Fruit fly (Drosophila melanogaster): Measurements from ENCODE around the gene CG31230.

Gene CG31230

DNA sequence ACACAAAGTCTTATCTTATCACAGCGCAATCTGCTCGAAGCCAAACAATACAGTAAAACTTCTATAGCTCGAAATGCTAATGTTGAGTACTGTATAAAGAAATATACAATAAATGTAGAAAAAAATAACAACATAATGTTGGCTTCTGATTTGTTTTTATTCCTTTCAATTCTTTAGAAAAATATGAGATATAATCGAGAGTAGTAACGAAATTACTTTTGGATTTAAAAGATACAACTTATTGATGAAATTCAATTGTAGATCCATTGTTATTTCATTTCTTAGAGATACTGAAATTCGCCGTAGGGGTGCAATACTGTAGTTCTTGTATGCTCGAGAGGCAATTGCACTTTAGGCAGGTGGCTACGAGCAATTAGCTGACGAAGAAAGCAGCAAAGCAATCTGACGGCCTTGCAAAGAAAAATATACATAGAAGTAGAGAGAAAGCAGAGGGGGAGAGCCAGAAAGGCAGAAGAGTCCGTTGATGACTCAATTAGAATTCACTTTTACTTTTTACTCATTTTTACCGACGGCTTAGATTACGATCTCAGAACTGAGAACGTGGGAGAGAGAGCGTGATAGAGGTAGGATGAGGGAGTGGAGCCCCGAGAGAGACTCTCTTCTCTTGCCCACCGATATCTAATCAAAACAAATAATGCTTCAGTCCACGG, 903 bp upstream of the CG31230 start:
- no peak for TF ChIP-seq CTCF (optimal IDR thresholded peaks at IDR 0.05)
- TF ChIP-seq CG8478 (optimal IDR thresholded peaks at IDR 0.05): no peak

DNA sequence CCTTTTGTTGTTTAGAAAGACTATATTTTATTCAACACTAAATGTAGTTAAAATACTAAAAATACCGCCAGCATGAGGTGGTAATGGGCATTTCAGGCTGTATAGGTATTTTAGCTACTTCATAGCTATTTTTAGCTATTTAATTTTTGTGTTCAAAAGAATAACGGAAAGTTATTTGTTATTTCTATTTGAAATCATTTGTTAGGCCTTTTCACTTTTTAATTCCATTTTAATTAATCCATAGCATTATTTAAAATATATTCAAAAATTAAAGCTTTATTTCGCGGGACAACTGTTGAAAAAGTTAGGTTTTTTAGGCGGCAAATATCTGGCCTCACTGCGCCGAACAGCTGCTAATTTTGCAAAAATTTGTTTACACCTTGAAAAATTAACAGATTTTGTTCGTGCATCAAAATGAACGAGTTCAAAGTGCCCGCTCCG, 6.0 kb downstream of the CG31230 start, which contains the start of the genes dind and CG7706:
Gene dind (minus strand): TSS at position 40 of the 441 bp plus-strand sequence.
Gene CG7706 (plus strand): TSS at position 319 of the 441 bp plus-strand sequence.
- no peak for TF ChIP-seq CTCF (optimal IDR thresholded peaks at IDR 0.05)

dm6 chr3R:18680332-18680731, 8.9 kb downstream of the CG31230 start, which contains the start of the genes CG46318 and ChT:
Gene CG46318 (plus strand): TSS chr3R:18680604.
Gene ChT (plus strand): TSS chr3R:18680604.
- TF ChIP-seq CG8478 (optimal IDR thresholded peaks at IDR 0.05) (no peak), CTCF (optimal IDR thresholded peaks at IDR 0.05) (no peak)

- no peak for TF ChIP-seq CTCF (optimal IDR thresholded peaks at IDR 0.05)
- TF ChIP-seq CG8478 (optimal IDR thresholded peaks at IDR 0.05): no peak
Observed at dm6 chr3R:18681054-18681453, 9.6 kb downstream of the CG31230 start.

DNA sequence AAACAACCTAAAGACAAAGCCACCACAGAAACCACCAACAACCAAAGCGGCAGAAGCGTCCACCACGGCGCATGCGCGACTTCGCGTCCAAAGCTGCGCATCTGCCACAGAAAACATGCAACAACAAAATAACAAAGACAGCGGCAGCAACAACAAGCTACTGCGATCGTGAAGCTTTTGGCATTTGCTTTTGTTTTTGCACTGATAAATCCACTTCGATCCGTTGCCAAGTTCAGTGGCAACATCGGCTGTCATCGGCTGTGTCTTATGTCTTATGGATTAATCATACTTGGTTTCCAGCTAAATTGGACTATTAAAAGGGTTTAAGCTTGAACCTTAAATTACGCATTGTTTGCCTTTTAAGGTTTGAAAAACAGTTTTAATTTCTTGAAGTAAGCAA, 21.1 kb downstream of the CG31230 start, which contains the start of gene Muc91C:
Gene Muc91C (minus strand): TSS at position 101 of the 400 bp plus-strand sequence.
- TF ChIP-seq CTCF (optimal IDR thresholded peaks at IDR 0.05) (no peak), CG8478 (optimal IDR thresholded peaks at IDR 0.05) (no peak)

DNA sequence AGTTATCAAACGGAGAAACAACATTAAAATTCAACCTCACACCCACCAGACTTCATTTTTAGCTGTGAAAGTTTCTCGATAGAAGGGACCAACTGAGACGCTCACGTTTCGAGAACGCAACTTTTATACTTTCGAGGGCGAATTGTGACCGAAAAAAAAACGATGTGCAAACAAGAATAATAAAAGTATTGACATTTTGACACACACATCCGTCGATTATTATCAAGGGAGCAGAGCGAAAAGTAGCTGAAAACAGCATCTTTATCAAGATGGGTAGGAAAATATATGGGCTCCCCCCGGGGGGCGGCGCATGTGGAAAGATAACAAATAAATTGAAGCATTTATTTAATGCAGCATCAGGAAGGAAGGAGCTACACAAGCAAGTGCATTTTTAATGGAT, 22.1 kb downstream of the CG31230 start, which contains the start of gene CG14300:
Gene CG14300 (minus strand): TSS at position 101 of the 400 bp plus-strand sequence.
- no peak for TF ChIP-seq CTCF (optimal IDR thresholded peaks at IDR 0.05)
- no peak for TF ChIP-seq CG8478 (optimal IDR thresholded peaks at IDR 0.05)

- no peak for TF ChIP-seq CG8478 (optimal IDR thresholded peaks at IDR 0.05)
- TF ChIP-seq CTCF (optimal IDR thresholded peaks at IDR 0.05): no peak
Observed at dm6 chr3R:18694952-18695351, 23.5 kb downstream of the CG31230 start, which contains the start of gene CG34282. Gene CG34282 (plus strand): TSS chr3R:18695252.

DNA sequence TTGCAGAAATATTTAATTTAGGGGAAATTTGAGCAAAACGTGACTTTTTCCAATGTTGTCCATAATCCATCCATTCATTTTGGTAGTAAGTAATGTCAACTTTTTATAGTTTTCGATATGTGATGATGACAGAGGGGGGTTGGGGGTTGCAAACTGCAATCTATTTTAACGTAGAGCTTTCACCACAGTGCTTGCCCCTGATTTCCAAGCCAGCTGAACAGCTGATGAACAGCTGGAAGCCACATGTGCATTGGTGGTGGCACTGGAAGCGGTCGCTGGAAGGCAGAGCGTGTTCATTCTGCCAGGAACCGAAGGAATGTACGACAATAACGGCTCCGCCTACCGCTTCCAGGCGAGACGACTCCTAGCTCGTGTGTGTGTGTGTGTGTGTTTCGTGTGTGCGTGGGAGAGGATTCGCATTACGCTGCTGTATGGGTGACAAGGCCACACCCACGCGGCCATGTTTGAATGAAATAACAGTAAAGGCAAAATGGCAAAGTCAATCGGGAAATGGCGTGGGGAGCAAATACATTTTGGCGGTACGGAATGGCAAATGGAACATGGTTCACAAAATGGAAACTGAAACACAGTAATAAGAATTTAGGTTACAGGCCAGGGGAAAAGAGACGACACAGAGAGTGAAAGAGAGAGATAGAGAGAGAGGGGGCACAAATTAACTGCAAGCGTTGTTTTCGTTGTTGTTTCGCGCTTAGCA, 27.5 kb downstream of the CG31230 start:
- TF ChIP-seq CTCF (optimal IDR thresholded peaks at IDR 0.05): no peak
- TF ChIP-seq CG8478 (optimal IDR thresholded peaks at IDR 0.05): no peak

- TF ChIP-seq CTCF (optimal IDR thresholded peaks at IDR 0.05) (no peak), CG8478 (optimal IDR thresholded peaks at IDR 0.05) (no peak)
Observed at dm6 chr3R:18703514-18703913, 32.0 kb downstream of the CG31230 start.

DNA sequence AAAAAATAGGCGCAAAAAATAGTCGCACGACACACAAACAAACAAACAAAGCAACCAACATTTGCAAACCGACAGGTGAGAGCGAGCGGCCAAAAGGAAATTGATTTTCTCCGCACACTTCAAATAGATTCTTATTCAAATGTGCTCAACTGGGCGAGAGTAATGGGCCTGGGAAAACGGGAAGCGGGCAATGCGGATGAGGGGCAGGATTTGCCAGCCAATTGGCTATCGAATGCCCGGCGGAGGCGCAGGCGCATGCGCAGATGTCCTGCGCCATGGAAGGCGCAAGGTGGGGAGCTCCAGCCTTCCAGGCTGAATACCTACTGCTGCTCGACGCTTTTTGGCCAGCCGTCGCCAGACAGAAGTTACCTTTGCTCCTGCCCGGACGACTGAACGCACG, 33.7 kb downstream of the CG31230 start, which contains the start of the genes ChAT and VAChT:
Gene ChAT (plus strand): TSS at position 352 of the 400 bp plus-strand sequence.
Gene VAChT (plus strand): TSS at position 352 of the 400 bp plus-strand sequence.
- no peak for TF ChIP-seq CG8478 (optimal IDR thresholded peaks at IDR 0.05)
- TF ChIP-seq CTCF (optimal IDR thresholded peaks at IDR 0.05): no peak

DNA sequence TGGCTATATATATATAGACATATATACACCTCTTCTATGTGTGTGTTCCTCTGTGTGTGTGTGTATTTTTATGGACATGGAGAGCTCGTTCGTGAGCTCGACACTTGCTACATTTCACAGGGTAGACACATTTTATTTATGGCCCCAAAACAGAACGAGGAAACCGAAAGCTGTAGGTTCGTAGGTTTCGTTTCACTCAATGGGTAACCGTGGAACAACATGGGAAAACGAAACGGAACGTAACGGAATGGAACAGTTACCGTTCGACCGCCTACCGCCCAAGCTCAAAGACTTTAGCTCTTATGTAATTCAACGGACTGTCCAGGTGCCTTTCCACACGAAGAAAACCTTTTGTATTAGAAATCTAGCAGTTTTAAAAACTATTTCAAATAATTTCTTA, 34.8 kb downstream of the CG31230 start:
- no peak for TF ChIP-seq CG8478 (optimal IDR thresholded peaks at IDR 0.05)
- no peak for TF ChIP-seq CTCF (optimal IDR thresholded peaks at IDR 0.05)

DNA sequence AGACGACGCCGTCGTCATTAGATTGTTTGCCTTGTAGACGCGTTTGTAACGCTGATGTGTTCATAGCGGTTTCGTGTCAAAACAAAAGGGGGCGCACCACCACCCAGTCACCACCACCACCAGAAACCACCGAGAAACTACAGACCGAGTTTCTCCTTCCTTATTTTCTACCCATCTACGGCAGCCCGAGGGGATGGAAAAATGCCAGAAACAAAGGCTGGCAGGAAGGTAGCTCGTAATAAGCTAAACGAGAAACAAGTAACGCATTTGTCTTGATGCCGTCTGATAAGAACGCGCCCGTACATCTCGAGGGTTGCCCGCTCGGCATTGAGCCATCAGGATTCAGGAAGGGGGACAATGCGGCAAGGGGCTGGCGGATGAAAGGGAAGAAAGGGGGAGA, 36.0 kb downstream of the CG31230 start:
- TF ChIP-seq CTCF (optimal IDR thresholded peaks at IDR 0.05): no peak
- TF ChIP-seq CG8478 (optimal IDR thresholded peaks at IDR 0.05): no peak

DNA sequence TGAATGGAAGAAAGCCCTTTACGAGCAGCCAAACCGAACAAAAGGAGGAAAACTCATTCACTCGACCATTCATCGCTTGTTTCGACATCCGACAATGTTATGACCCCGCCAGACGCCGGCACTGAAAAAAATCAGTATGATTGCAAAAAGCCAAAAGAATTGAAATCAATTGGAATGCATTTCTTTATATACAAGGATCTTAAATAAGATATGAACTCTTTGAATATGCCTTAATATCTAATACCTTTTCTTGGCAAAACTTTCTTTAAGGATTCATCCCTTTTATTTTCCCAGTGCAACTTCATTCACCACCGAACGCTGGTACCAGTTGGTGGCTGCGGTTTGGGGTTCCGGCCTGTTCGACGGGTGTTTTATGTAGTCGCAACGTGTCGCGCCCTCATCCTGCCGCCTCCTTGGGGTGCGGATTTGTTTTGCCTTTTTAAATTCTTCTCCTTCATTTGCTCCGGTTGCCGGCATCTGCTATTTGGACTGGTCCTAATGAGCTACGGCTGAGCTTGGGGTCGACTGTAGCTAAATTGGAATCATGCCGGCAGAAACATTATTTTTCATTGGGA, 48.4 kb downstream of the CG31230 start:
- TF ChIP-seq CG8478 (optimal IDR thresholded peaks at IDR 0.05) (no peak), CTCF (optimal IDR thresholded peaks at IDR 0.05) (no peak)

DNA sequence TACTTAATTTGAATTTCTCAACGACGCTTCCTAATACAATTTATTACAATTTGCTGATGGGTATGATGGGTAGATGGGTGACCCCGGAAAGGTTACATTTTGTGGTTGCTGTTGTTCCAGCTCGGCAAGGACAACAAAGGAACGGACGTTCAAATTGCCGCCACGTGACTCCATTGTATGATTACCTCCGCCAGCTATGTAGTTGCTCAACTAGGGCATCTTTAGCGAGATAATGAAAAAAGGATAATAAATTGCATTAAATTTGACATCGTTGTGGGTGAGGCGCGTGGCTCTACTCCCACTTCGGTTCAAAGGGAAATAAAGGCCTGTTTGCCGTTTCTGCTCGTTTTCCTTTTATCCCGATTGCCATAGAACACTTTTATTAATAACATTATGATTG, 49.9 kb downstream of the CG31230 start:
- TF ChIP-seq CG8478 (optimal IDR thresholded peaks at IDR 0.05) (no peak), CTCF (optimal IDR thresholded peaks at IDR 0.05) (no peak)

All from S2 (cell line).